Worm (Caenorhabditis elegans) whole organism, young adult: ENCODE results near the gene T24C4.5.

Experiments used
- B0019.2 ChIP-seq: fragments of 200-800 bp; sonication (Bioruptor generic); conservative IDR thresholded peaks from 2 replicates; pipeline ENCODE4 v1.3.6; 2022; ENCODE audit warnings: missing genetic modification reagents, missing genetic modification characterization, missing compliant biosample characterization
- B0336.3 ChIP-seq: fragments of 200-800 bp; sonication (Bioruptor generic); IDR thresholded peaks from 2 replicates; pipeline ENCODE4 v1.3.6; 2022; ENCODE audit warnings: missing genetic modification characterization, missing compliant biosample characterization
- C06A6.2 ChIP-seq: fragments of 200-800 bp; sonication (Bioruptor generic); conservative IDR thresholded peaks from 2 replicates; pipeline ENCODE4 v1.3.6; 2022; ENCODE audit warnings: missing genetic modification characterization, missing compliant biosample characterization
- F37B4.10 ChIP-seq: fragments of 200-800 bp; sonication (Bioruptor generic); IDR thresholded peaks from 2 replicates; pipeline ENCODE4 v1.3.6; 2022; ENCODE audit warnings: missing genetic modification characterization, missing compliant biosample characterization
- Y56A3A.18 ChIP-seq: fragments of 200-800 bp; sonication (Bioruptor generic); IDR thresholded peaks from 2 replicates; pipeline ENCODE4 v1.3.6; 2022; ENCODE audit warnings: missing genetic modification reagents, missing genetic modification characterization, missing compliant biosample characterization
- Y79H2A.3 ChIP-seq: fragments of 200-800 bp; sonication (Bioruptor generic); conservative IDR thresholded peaks from 2 replicates; pipeline ENCODE4 v1.3.6; 2022; ENCODE audit warnings: missing genetic modification reagents, missing genetic modification characterization, missing compliant biosample characterization
- Y95B8A.8 ChIP-seq: fragments of 200-800 bp; sonication (Bioruptor generic); IDR thresholded peaks from 2 replicates; pipeline ENCODE4 v1.3.6; 2022; ENCODE audit warnings: missing genetic modification reagents, missing genetic modification characterization, missing compliant biosample characterization
- ama-1 ChIP-seq, 3 experiments: fragments of 150-350 bp in 1 of 3; sonication (generic microtip) in 2 of 3; optimal IDR thresholded peaks; 2 replicates each; lab custom pipeline; 2014 to 2018; ENCODE audit warnings: missing biosample characterization in 2 of 3, missing genetic modification characterization in 2 of 3, missing genetic modification reagents in 2 of 3
- attf-5 ChIP-seq: fragments of 200-800 bp; sonication (Bioruptor generic); optimal IDR thresholded peaks from 2 replicates; lab custom pipeline; 2018; ENCODE audit warnings: mild to moderate bottlenecking, missing genetic modification characterization, missing compliant biosample characterization
- attf-6 ChIP-seq: fragments of 200-800 bp; sonication (Bioruptor generic); IDR thresholded peaks from 2 replicates; pipeline ENCODE4 v1.3.6; 2022; ENCODE audit warnings: missing genetic modification reagents, missing genetic modification characterization, missing compliant biosample characterization
- ccch-3 ChIP-seq: fragments of 200-800 bp; sonication (Bioruptor generic); optimal IDR thresholded peaks from 2 replicates; lab custom pipeline; 2018; ENCODE audit warnings: mild to moderate bottlenecking, missing genetic modification characterization, missing compliant biosample characterization
- ceh-58 ChIP-seq: fragments of 200-800 bp; sonication (Bioruptor generic); IDR thresholded peaks from 2 replicates; pipeline ENCODE4 v1.3.6; 2022; ENCODE audit warnings: missing genetic modification characterization, missing compliant biosample characterization
- chd-7 ChIP-seq: sonication (generic microtip); optimal IDR thresholded peaks from 2 replicates; lab custom pipeline; 2016; ENCODE audit warnings: mild to moderate bottlenecking, missing genetic modification characterization, moderate library complexity, missing compliant biosample characterization
- die-1 ChIP-seq: sonication (generic microtip); optimal IDR thresholded peaks from 2 replicates; lab custom pipeline; 2016; ENCODE audit warnings: missing genotype, mild to moderate bottlenecking, missing genetic modification characterization, missing compliant biosample characterization
- dox-1 ChIP-seq: fragments of 200-800 bp; sonication (Bioruptor generic); IDR thresholded peaks from 2 replicates; pipeline ENCODE4 v1.3.6; 2022; ENCODE audit warnings: missing genetic modification reagents, missing genetic modification characterization, missing compliant biosample characterization
- dpff-1 ChIP-seq: sonication (generic microtip); optimal IDR thresholded peaks from 2 replicates; lab custom pipeline; 2017; ENCODE audit warnings: mild to moderate bottlenecking, missing genetic modification characterization, missing compliant biosample characterization
- efl-1 ChIP-seq: fragments of 150-350 bp; optimal IDR thresholded peaks from 2 replicates; lab custom pipeline; 2014; ENCODE audit warnings: missing biosample characterization, missing genetic modification reagents, missing genetic modification characterization
- lin-26 ChIP-seq: fragments of 200-800 bp; sonication (Bioruptor generic); IDR thresholded peaks from 2 replicates; pipeline ENCODE4 v1.3.6; 2022; ENCODE audit warnings: missing genetic modification reagents, missing genetic modification characterization, missing compliant biosample characterization
- lsl-1 ChIP-seq: fragments of 200-800 bp; sonication (Bioruptor generic); optimal IDR thresholded peaks from 2 replicates; lab custom pipeline; 2018; ENCODE audit warnings: mild to moderate bottlenecking, missing genetic modification characterization, moderate library complexity, missing compliant biosample characterization
- lsy-27 ChIP-seq: sonication (generic microtip); optimal IDR thresholded peaks from 2 replicates; lab custom pipeline; 2017; ENCODE audit warnings: missing genetic modification characterization, mild to moderate bottlenecking, missing compliant biosample characterization, antibody characterized with exemption, missing genotype, borderline replicate concordance; ENCODE audit not compliant: insufficient read depth
- mcd-1 ChIP-seq: fragments of 200-800 bp; sonication (Bioruptor generic); IDR thresholded peaks from 2 replicates; pipeline ENCODE4 v1.3.6; 2022; ENCODE audit warnings: missing genetic modification reagents, missing genetic modification characterization, missing compliant biosample characterization
- nfyb-1 ChIP-seq: fragments of 200-800 bp; sonication (Bioruptor generic); IDR thresholded peaks from 2 replicates; pipeline ENCODE4 v1.3.6; 2022; ENCODE audit warnings: missing genetic modification reagents, missing genetic modification characterization, missing compliant biosample characterization
- nhr-27 ChIP-seq: fragments of 200-800 bp; sonication (Bioruptor generic); optimal IDR thresholded peaks from 2 replicates; lab custom pipeline; 2018; ENCODE audit warnings: mild to moderate bottlenecking, missing genetic modification characterization, moderate library complexity, missing compliant biosample characterization
- rec-8 ChIP-seq, 2 experiments: sonication (generic microtip); optimal IDR thresholded peaks; 2 replicates each; lab custom pipeline; 2016; ENCODE audit warnings: mild to moderate bottlenecking in 2 of 2, missing genetic modification characterization in 2 of 2, missing genetic modification reagents in 2 of 2, missing genotype in 2 of 2, missing biosample characterization in 1 of 2, missing compliant biosample characterization in 1 of 2, moderate library complexity in 1 of 2
- snpc-1.1 ChIP-seq: sonication (generic microtip); optimal IDR thresholded peaks from 2 replicates; lab custom pipeline; 2017; ENCODE audit warnings: missing genetic modification characterization, mild to moderate bottlenecking, missing compliant biosample characterization, antibody characterized with exemption, moderate library complexity, missing genotype, missing genetic modification reagents; ENCODE audit not compliant: insufficient read depth
- snpc-1.3 ChIP-seq: sonication (generic microtip); optimal IDR thresholded peaks from 2 replicates; lab custom pipeline; 2017; ENCODE audit warnings: missing genetic modification characterization, mild to moderate bottlenecking, missing compliant biosample characterization, antibody characterized with exemption, moderate library complexity, missing genotype, missing genetic modification reagents; ENCODE audit not compliant: insufficient read depth
- snpc-3.4 ChIP-seq: sonication (generic microtip); optimal IDR thresholded peaks from 2 replicates; lab custom pipeline; 2017; ENCODE audit warnings: missing genetic modification characterization, mild to moderate bottlenecking, missing compliant biosample characterization, antibody characterized with exemption, moderate library complexity, missing genotype, missing genetic modification reagents
- somi-1 ChIP-seq: fragments of 200-800 bp; sonication (Bioruptor generic); optimal IDR thresholded peaks from 2 replicates; lab custom pipeline; 2018; ENCODE audit warnings: mild to moderate bottlenecking, missing genetic modification characterization, missing compliant biosample characterization
- sptf-2 ChIP-seq: fragments of 200-800 bp; sonication (Bioruptor generic); optimal IDR thresholded peaks from 2 replicates; lab custom pipeline; 2018; ENCODE audit warnings: mild to moderate bottlenecking, missing genetic modification characterization, missing compliant biosample characterization
- tbp1 ChIP-seq: fragments of 200-800 bp; sonication (Bioruptor generic); optimal IDR thresholded peaks from 2 replicates; lab custom pipeline; 2018; ENCODE audit warnings: mild to moderate bottlenecking, missing genetic modification characterization, missing compliant biosample characterization
- unc-130 ChIP-seq: sonication (generic microtip); optimal IDR thresholded peaks from 2 replicates; lab custom pipeline; 2016; ENCODE audit warnings: missing genetic modification reagents, missing genetic modification characterization, missing compliant biosample characterization
- ztf-25 ChIP-seq: fragments of 200-800 bp; sonication (Bioruptor generic); IDR thresholded peaks from 2 replicates; pipeline ENCODE4 v1.3.6; 2022; ENCODE audit warnings: missing genetic modification reagents, missing genetic modification characterization, missing compliant biosample characterization
- ztf-6 ChIP-seq: fragments of 200-800 bp; sonication (Bioruptor generic); IDR thresholded peaks from 2 replicates; pipeline ENCODE4 v1.3.6; 2022; ENCODE audit warnings: missing genetic modification reagents, missing genetic modification characterization, missing compliant biosample characterization

T24C4.5 gene

DNA sequence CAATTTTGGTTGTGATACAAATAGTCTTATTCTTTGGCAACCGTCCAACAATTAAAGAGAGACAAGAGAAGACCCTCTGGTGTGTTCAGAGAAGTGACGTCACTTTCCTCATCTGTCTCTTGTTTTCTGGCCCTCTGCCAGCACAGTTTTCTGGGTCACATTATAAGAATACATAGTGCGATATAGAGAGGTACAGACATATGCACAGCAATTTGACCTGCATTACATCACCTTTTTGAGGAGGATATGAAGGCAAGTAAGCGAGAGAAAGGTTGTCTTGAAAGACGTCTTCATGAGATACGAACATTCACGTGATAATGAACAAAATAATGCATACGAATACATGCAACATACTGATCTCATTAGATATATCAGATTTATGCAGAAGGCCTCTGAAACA is 9.0 kb downstream of the T24C4.5 start:
- TF ChIP-seq efl-1 (GFP tag; lab: Kevin White, UChicago) (no peak), attf-5 (GFP tag; lab: Kevin White, UChicago) (no peak), snpc-3.4 (no peak), lin-26 (no peak), tbp1 (no peak), die-1 (tag; lab: Kevin White, UChicago) (no peak), lsl-1 (no peak), dpff-1 (no peak), unc-130 (GFP tag; lab: Kevin White, UChicago) (no peak), rec-8 (tag; optimal IDR thresholded peaks at IDR 0.05; lab: Kevin White, UChicago) (no peak), lsy-27 (tag; lab: Kevin White, UChicago) (no peak), Y95B8A.8 (no peak), ceh-58 (GFP tag; lab: Robert Waterston, UW) (no peak)

DNA sequence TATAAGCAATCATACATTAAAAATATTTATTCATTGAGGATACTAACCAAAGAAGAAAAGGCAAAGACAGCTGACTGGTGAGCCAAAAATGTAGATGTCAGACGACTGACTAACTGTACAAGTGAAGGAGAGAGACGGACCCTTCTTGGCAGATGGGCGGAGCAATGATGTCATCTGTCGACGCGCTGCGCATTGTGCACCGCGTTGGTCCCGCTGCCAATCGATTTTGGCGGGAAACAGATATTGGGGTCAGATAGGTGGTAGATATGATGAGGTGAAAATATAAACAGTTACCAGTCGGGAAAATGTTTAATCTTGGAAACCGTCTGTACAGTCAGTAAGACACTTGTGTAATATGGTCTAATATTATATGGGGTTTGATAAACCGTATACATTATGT is 9.7 kb downstream of the T24C4.5 start, which contains the start of gene T24C4.2:
Gene T24C4.2 (minus strand): TSS at position 101 of the 400 bp plus-strand sequence.
- no peak for TF ChIP-seq C06A6.2
- no peak for TF ChIP-seq somi-1 (GFP tag; lab: Kevin White, UChicago)
- no peak for TF ChIP-seq ama-1 (optimal IDR thresholded peaks at IDR 0.05; lab: Kevin White, UChicago)
- no peak for TF ChIP-seq ama-1 (GFP tag; optimal IDR thresholded peaks at IDR 0.05; lab: Kevin White, UChicago)
- no peak for TF ChIP-seq sptf-2 (GFP tag; lab: Kevin White, UChicago)
- TF ChIP-seq nfyb-1 = no peak
- no peak for TF ChIP-seq snpc-1.3
- no peak for TF ChIP-seq ztf-25
- no peak for TF ChIP-seq ztf-6 (GFP tag; lab: Robert Waterston, UW)
- no peak for TF ChIP-seq chd-7
- no peak for TF ChIP-seq Y79H2A.3 (GFP tag; lab: Robert Waterston, UW)
- no peak for TF ChIP-seq ccch-3
- no peak for TF ChIP-seq nhr-27
- TF ChIP-seq F37B4.10 (GFP tag; lab: Robert Waterston, UW) = no peak
- no peak for TF ChIP-seq dox-1 (GFP tag; lab: Robert Waterston, UW)
- no peak for TF ChIP-seq B0336.3
- TF ChIP-seq attf-6 = no peak
- no peak for TF ChIP-seq Y56A3A.18 (GFP tag; lab: Robert Waterston, UW)
- no peak for TF ChIP-seq lin-26
- TF ChIP-seq attf-5 (GFP tag; lab: Kevin White, UChicago) = no peak
- TF ChIP-seq snpc-1.1 (tag; lab: Kevin White, UChicago) = no peak
- TF ChIP-seq, all 124 proteins: peak for 0

DNA sequence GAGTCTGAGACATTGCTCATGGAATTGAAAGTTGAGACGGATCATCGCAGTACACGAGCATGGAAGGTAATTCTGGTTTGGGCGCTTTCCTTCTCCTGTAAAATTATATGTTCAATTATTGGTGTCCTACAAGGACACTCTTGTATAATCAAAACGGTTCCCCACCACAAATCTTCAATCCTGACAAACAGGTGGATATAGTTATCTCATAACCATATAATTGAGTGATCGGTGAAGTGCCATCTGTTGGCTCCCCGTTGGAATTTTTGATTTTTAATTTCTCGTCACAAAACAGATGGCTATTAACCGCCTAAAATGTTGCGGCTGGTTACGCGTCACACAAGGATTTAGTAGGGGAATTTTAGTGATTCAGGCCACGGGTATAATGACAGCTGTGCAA is 10.7 kb downstream of the T24C4.5 start:
- no peak for TF ChIP-seq mcd-1 (GFP tag; lab: Robert Waterston, UW)

DNA sequence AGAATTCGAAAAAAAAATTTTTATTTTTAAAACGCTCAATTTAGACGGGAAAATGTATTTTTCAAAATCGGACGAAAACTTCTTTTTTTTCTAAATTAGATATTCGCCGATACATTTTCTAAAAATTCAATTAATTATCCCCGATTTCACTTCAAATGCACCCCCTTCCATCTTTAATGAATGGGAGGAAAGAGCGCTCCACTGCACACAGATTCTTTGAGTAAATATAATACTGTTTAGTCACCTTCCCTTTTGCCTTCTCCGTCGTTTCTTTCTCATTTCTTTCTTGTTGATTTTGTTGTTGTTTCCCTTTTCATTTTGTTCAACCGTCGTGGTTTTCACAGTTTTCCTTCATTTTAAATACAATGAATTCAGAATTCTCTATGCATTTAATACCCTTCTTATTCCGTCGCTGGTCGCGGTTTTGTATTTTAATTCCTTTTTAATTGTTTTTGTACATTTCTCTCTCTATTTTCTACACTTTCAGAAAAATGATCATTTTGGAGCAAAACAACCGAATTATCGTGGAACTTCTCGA is 17.6 kb downstream of the T24C4.5 start, which contains the start of gene arx-4:
Gene arx-4 (plus strand): TSS at position 488 of the 538 bp plus-strand sequence.
- TF ChIP-seq B0019.2 (GFP tag; lab: Robert Waterston, UW) (no peak), attf-5 (GFP tag; lab: Kevin White, UChicago) (peak; percentile 15), mcd-1 (GFP tag; lab: Robert Waterston, UW) (0 out of 2 replicates have a peak, but pooled peaks have one; percentile 25)
